Worm (Caenorhabditis elegans) whole organism, young adult: ENCODE results near the gene Y53F4B.10.
"Not testable (repeated sequence)": the region's sequence is repeated elsewhere in the genome, so short reads cannot be mapped to it uniquely, and the experiment has no call there.

Experiments used
- B0019.2 ChIP-seq: fragments of 200-800 bp; sonication (Bioruptor generic); conservative IDR thresholded peaks from 2 replicates; pipeline ENCODE4 v1.3.6; 2022; ENCODE audit warnings: missing genetic modification reagents, missing genetic modification characterization, missing compliant biosample characterization
- F23B12.7 ChIP-seq: sonication (generic microtip); optimal IDR thresholded peaks from 2 replicates; lab custom pipeline; 2017; ENCODE audit warnings: missing genetic modification characterization, mild to moderate bottlenecking, missing compliant biosample characterization, antibody characterized with exemption, moderate library complexity; ENCODE audit not compliant: insufficient read depth
- attf-5 ChIP-seq: fragments of 200-800 bp; sonication (Bioruptor generic); optimal IDR thresholded peaks from 2 replicates; lab custom pipeline; 2018; ENCODE audit warnings: mild to moderate bottlenecking, missing genetic modification characterization, missing compliant biosample characterization
- attf-6 ChIP-seq: fragments of 200-800 bp; sonication (Bioruptor generic); IDR thresholded peaks from 2 replicates; pipeline ENCODE4 v1.3.6; 2022; ENCODE audit warnings: missing genetic modification reagents, missing genetic modification characterization, missing compliant biosample characterization
- ccch-3 ChIP-seq: fragments of 200-800 bp; sonication (Bioruptor generic); optimal IDR thresholded peaks from 2 replicates; lab custom pipeline; 2018; ENCODE audit warnings: mild to moderate bottlenecking, missing genetic modification characterization, missing compliant biosample characterization
- ceh-40 ChIP-seq: fragments of 200-800 bp; sonication (Bioruptor generic); IDR thresholded peaks from 2 replicates; pipeline ENCODE4 v1.3.6; 2022; ENCODE audit warnings: missing genetic modification characterization, missing compliant biosample characterization
- die-1 ChIP-seq: sonication (generic microtip); optimal IDR thresholded peaks from 2 replicates; lab custom pipeline; 2016; ENCODE audit warnings: missing genotype, mild to moderate bottlenecking, missing genetic modification characterization, missing compliant biosample characterization
- dox-1 ChIP-seq: fragments of 200-800 bp; sonication (Bioruptor generic); IDR thresholded peaks from 2 replicates; pipeline ENCODE4 v1.3.6; 2022; ENCODE audit warnings: missing genetic modification reagents, missing genetic modification characterization, missing compliant biosample characterization
- dpl-1 ChIP-seq: fragments of 150-350 bp; optimal IDR thresholded peaks from 2 replicates; lab custom pipeline; 2014; ENCODE audit warnings: missing biosample characterization, missing genetic modification reagents, missing genetic modification characterization
- efl-1 ChIP-seq: fragments of 150-350 bp; optimal IDR thresholded peaks from 2 replicates; lab custom pipeline; 2014; ENCODE audit warnings: missing biosample characterization, missing genetic modification reagents, missing genetic modification characterization
- ekl-4 ChIP-seq: fragments of 200-800 bp; sonication (Bioruptor generic); IDR thresholded peaks from 2 replicates; pipeline ENCODE4 v1.3.6; 2022; ENCODE audit warnings: missing genetic modification reagents, missing genetic modification characterization, missing compliant biosample characterization
- ets-4 ChIP-seq: fragments of 200-800 bp; sonication (Bioruptor generic); optimal IDR thresholded peaks from 2 replicates; lab custom pipeline; 2018; ENCODE audit warnings: mild to moderate bottlenecking, missing genetic modification characterization, missing compliant biosample characterization
- hlh-12 ChIP-seq: sonication (generic microtip); optimal IDR thresholded peaks from 2 replicates; lab custom pipeline; 2016; ENCODE audit warnings: missing genetic modification characterization, missing compliant biosample characterization
- hsf-1 ChIP-seq: fragments of 200-800 bp; sonication (Bioruptor generic); IDR thresholded peaks from 2 replicates; pipeline ENCODE4 v1.3.6; 2022; ENCODE audit warnings: missing genetic modification reagents, missing genetic modification characterization, missing compliant biosample characterization
- let-607 ChIP-seq, 2 experiments: fragments of 200-800 bp in 1 of 2; sonication (Bioruptor generic) in 1 of 2; sonication (generic microtip) in 1 of 2; optimal IDR thresholded peaks; 2 replicates each; lab custom pipeline; 2016 to 2018; ENCODE audit warnings: mild to moderate bottlenecking in 2 of 2, missing compliant biosample characterization in 2 of 2, missing genetic modification characterization in 2 of 2, moderate library complexity in 2 of 2, missing genotype in 1 of 2
- lin-35 ChIP-seq, 3 experiments: fragments of 150-350 bp in 2 of 3; sonication (generic microtip) in 1 of 3; optimal IDR thresholded peaks; 2 replicates each; lab custom pipeline; 2014 to 2018; ENCODE audit warnings: missing biosample characterization in 3 of 3, missing genetic modification characterization in 3 of 3, missing genetic modification reagents in 3 of 3
- lin-40 ChIP-seq: sonication (generic microtip); optimal IDR thresholded peaks from 2 replicates; lab custom pipeline; 2016; ENCODE audit warnings: missing genetic modification characterization, mild to moderate bottlenecking, missing compliant biosample characterization, missing genotype, missing genetic modification reagents
- lin-54 ChIP-seq: fragments of 200-800 bp; sonication (Bioruptor generic); optimal IDR thresholded peaks from 2 replicates; lab custom pipeline; 2018; ENCODE audit warnings: mild to moderate bottlenecking, missing genetic modification characterization, missing compliant biosample characterization
- lsl-1 ChIP-seq: fragments of 200-800 bp; sonication (Bioruptor generic); optimal IDR thresholded peaks from 2 replicates; lab custom pipeline; 2018; ENCODE audit warnings: mild to moderate bottlenecking, missing genetic modification characterization, moderate library complexity, missing compliant biosample characterization
- mcd-1 ChIP-seq: fragments of 200-800 bp; sonication (Bioruptor generic); IDR thresholded peaks from 2 replicates; pipeline ENCODE4 v1.3.6; 2022; ENCODE audit warnings: missing genetic modification reagents, missing genetic modification characterization, missing compliant biosample characterization
- mel-28 ChIP-seq: sonication (generic microtip); optimal IDR thresholded peaks from 2 replicates; lab custom pipeline; 2016; ENCODE audit warnings: borderline replicate concordance, mild to moderate bottlenecking, missing genetic modification characterization, missing compliant biosample characterization
- nfyb-1 ChIP-seq: fragments of 200-800 bp; sonication (Bioruptor generic); IDR thresholded peaks from 2 replicates; pipeline ENCODE4 v1.3.6; 2022; ENCODE audit warnings: missing genetic modification reagents, missing genetic modification characterization, missing compliant biosample characterization
- nhr-120 ChIP-seq: fragments of 200-800 bp; sonication (Bioruptor generic); IDR thresholded peaks from 2 replicates; pipeline ENCODE4 v1.3.6; 2022; ENCODE audit warnings: missing genetic modification characterization, missing compliant biosample characterization
- nhr-80 ChIP-seq: sonication (generic microtip); optimal IDR thresholded peaks from 2 replicates; lab custom pipeline; 2016; ENCODE audit warnings: missing genetic modification characterization, missing compliant biosample characterization
- nhr-90 ChIP-seq: sonication (generic microtip); optimal IDR thresholded peaks from 2 replicates; lab custom pipeline; 2016; ENCODE audit warnings: missing genotype, mild to moderate bottlenecking, missing genetic modification characterization, missing compliant biosample characterization
- pbrm-1 ChIP-seq: fragments of 200-800 bp; sonication (Bioruptor generic); IDR thresholded peaks from 2 replicates; pipeline ENCODE4 v1.3.6; 2022; ENCODE audit warnings: missing genetic modification reagents, missing genetic modification characterization, missing compliant biosample characterization
- pha-4 ChIP-seq: fragments of 150-350 bp; sonication (generic microtip); optimal IDR thresholded peaks from 2 replicates; lab custom pipeline; 2014; ENCODE audit warnings: missing biosample characterization, missing genetic modification reagents, missing genetic modification characterization
- rcor-1 ChIP-seq: fragments of 200-800 bp; sonication (Bioruptor generic); IDR thresholded peaks from 2 replicates; pipeline ENCODE4 v1.3.6; 2022; ENCODE audit warnings: missing genetic modification reagents, missing genetic modification characterization, missing compliant biosample characterization
- rpc-1 ChIP-seq, 2 experiments: fragments of 150-350 bp in 1 of 2; sonication (generic microtip) in 1 of 2; optimal IDR thresholded peaks; 2 replicates each; lab custom pipeline; 2014 to 2018; ENCODE audit warnings: missing biosample characterization in 1 of 2, missing genetic modification characterization in 1 of 2, missing genetic modification reagents in 1 of 2, missing genotype in 1 of 2
- sdz-38 ChIP-seq: sonication (generic microtip); optimal IDR thresholded peaks from 2 replicates; lab custom pipeline; 2016; ENCODE audit warnings: missing genotype, missing genetic modification characterization, missing compliant biosample characterization
- snpc-3.4 ChIP-seq: sonication (generic microtip); optimal IDR thresholded peaks from 2 replicates; lab custom pipeline; 2017; ENCODE audit warnings: missing genetic modification characterization, mild to moderate bottlenecking, missing compliant biosample characterization, antibody characterized with exemption, moderate library complexity, missing genotype, missing genetic modification reagents
- snpc-4 ChIP-seq, 5 experiments: fragments of 150-350 bp in 1 of 5; sonication (generic microtip) in 4 of 5; optimal IDR thresholded peaks; 2 replicates each; lab custom pipeline; 2014 to 2018; ENCODE audit warnings: missing genetic modification characterization in 5 of 5, missing biosample characterization in 3 of 5, antibody characterized with exemption in 2 of 5, mild to moderate bottlenecking in 2 of 5, missing compliant biosample characterization in 2 of 5, missing genotype in 2 of 5, moderate library complexity in 2 of 5, missing genetic modification reagents in 1 of 5
- unc-62 ChIP-seq: fragments of 150-350 bp; optimal IDR thresholded peaks from 2 replicates; lab custom pipeline; 2014; ENCODE audit warnings: missing biosample characterization, missing genetic modification reagents, missing genetic modification characterization
- zim-3 ChIP-seq: sonication (generic microtip); optimal IDR thresholded peaks from 2 replicates; lab custom pipeline; 2017; ENCODE audit warnings: mild to moderate bottlenecking, missing genetic modification characterization, moderate library complexity, missing compliant biosample characterization
- ztf-22 ChIP-seq: fragments of 200-800 bp; sonication (Bioruptor generic); optimal IDR thresholded peaks from 2 replicates; lab custom pipeline; 2018; ENCODE audit warnings: mild to moderate bottlenecking, missing genetic modification characterization, moderate library complexity, missing compliant biosample characterization
- ztf-6 ChIP-seq: fragments of 200-800 bp; sonication (Bioruptor generic); IDR thresholded peaks from 2 replicates; pipeline ENCODE4 v1.3.6; 2022; ENCODE audit warnings: missing genetic modification reagents, missing genetic modification characterization, missing compliant biosample characterization

The Y53F4B.10 gene

DNA sequence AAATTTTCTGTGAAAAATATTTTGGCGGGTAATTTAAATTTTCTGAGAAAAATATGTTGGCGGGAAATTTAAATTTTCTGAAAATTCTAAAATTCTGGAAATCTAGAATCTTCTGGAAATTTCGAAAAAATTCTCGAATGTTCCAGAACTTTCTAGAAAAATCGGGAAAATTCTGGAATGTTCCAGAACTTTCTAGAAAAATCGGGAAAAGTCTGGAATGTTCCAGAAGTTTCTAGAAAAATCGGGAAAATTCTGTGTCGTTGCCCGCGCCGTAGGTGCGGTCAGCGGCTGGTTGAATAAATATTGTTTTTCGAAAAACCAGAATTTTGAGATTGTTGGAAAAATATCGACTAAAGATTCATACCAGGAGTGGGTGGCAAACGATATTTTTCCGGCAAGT, 2.3 kb downstream of the Y53F4B.10 start:
- TF ChIP-seq hsf-1 (GFP tag; lab: Robert Waterston, UW), result peak; percentile 94

DNA sequence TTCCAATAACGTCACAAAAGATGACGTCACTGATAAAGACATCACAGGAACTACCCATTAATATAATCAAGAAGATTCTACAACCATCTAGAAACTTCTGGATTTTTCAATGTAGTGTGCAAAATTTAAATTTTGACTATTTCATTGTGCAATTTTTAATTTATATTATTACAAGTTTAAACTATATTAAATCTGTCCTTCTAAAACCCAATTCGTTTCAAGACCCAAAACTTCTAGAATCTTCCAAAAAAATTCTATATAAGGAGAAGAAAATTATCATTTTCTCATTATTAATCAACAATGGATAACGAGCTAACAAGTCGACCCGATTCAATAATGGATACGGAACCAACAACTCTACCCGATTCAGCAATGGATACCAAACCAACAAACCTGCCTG, 10.7 kb downstream of the Y53F4B.10 start, which contains the start of gene Y53F4B.7:
Y53F4B.7 (plus strand) TSS at position 301 of the 400 bp plus-strand sequence.
- not testable (repeated sequence) for TF ChIP-seq let-607 (tag; optimal IDR thresholded peaks at IDR 0.05; lab: Kevin White, UChicago); hlh-12 (tag; lab: Kevin White, UChicago); attf-5 (GFP tag; lab: Kevin White, UChicago)

DNA sequence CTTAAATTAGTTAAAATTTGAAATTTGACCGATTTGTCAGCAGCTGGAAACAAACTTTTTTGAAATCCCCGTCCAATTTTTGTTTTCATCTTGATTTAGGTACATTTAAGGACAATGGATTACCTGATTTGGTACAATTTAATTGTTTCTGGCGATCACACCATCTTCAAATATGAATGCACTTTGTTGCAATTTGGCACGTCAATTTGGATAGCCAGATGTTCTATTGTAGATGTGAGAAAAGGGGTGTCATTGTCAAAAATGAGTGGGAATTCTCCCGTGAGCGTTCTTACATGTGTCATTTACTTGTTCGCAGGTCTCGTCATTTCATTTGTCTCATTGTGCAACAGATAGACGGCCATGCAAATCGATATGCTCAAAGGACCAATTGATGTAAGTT, 15.1 kb downstream of the Y53F4B.10 start, which contains the start of gene Y53F4B.43:
Y53F4B.43 (plus strand) TSS at position 301 of the 400 bp plus-strand sequence.
- TF ChIP-seq hsf-1 (GFP tag; lab: Robert Waterston, UW); mel-28 (tag; lab: Kevin White, UChicago); unc-62: not testable (repeated sequence)

DNA sequence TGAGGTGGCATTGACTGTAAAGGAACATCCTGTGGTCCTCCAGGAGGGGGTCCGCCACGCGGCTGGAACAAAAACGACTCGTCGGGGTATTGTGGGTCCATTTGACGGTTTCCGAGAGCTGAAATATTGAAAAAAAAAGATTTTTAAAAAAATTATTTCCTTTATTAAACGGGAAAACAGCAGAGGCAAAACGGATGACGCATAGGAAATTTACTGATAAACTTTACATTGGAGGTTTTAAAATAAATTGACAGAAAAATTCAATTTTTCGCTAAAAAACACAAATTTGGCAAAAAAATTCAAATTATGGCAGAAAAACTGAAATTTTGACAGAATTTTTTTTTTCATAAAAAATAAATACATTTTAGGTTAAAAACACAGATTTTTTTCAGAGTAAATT, 19.4 kb downstream of the Y53F4B.10 start, which contains the start of gene Y53F4B.5:
Y53F4B.5 (minus strand) TSS at position 101 of the 400 bp plus-strand sequence.
- TF ChIP-seq B0019.2 (GFP tag; lab: Robert Waterston, UW) (no peak), ztf-6 (GFP tag; lab: Robert Waterston, UW) (no peak), zim-3 (tag; lab: Kevin White, UChicago) (no peak), nhr-90 (tag; lab: Kevin White, UChicago) (no peak), efl-1 (GFP tag; lab: Kevin White, UChicago) (no peak), ccch-3 (GFP tag; lab: Kevin White, UChicago) (no peak), ceh-40 (GFP tag; lab: Robert Waterston, UW) (no peak), rpc-1 (optimal IDR thresholded peaks at IDR 0.05; lab: Kevin White, UChicago) (no peak), rpc-1 (tag; optimal IDR thresholded peaks at IDR 0.05; lab: Kevin White, UChicago) (no peak), ets-4 (GFP tag; lab: Kevin White, UChicago) (no peak), attf-6 (GFP tag; lab: Robert Waterston, UW) (no peak), nhr-80 (tag; lab: Kevin White, UChicago) (no peak), ekl-4 (GFP tag; lab: Robert Waterston, UW) (no peak), pbrm-1 (no peak), sdz-38 (tag; lab: Kevin White, UChicago) (no peak), snpc-3.4 (tag; lab: Kevin White, UChicago) (no peak), F23B12.7 (tag; lab: Kevin White, UChicago) (no peak), lin-40 (tag; lab: Kevin White, UChicago) (no peak), die-1 (tag; lab: Kevin White, UChicago) (no peak)

DNA sequence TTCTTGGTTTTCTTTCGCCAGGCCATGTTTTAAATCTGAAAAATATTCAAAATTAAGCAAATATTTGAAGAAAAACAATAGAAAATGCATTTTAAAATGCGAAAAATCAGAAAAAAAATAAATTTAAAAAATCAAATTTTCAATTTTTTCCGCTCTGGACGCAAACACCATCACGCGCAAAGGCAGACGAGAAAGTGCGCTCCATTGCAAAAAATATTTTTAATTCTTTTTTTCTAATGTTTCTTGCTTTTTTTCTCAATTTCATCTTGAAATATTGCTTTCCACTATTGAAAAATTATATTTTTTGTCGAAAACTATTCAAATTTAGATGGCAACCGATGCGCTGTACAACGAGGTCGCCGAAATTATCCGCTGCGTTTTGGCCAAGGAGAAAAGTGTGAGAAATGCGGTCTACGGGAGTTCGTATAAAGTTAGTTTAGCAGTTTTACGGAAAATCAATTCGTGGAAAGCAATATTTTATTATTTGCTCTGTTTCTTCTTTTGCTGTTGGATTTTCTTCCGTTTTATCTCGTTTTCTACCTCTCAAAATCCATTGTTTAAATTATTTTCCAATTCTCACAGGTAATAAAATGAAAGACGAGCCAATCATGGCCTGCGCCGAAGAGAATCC, 33.9 kb downstream of the Y53F4B.10 start, which contains the start of the genes pole-4, nsun-5 and metl-2:
pole-4 (minus strand) TSS at position 35 of the 631 bp plus-strand sequence.
nsun-5 (plus strand) TSS at position 298 of the 631 bp plus-strand sequence.
metl-2 (plus strand) TSS at position 581 of the 631 bp plus-strand sequence.
- peak; percentile 83 for TF ChIP-seq mcd-1
- no peak for TF ChIP-seq nfyb-1 (GFP tag; lab: Robert Waterston, UW)
- no peak for TF ChIP-seq ztf-22
- no peak for TF ChIP-seq snpc-4 (GFP tag; optimal IDR thresholded peaks at IDR 0.05; lab: Kevin White, UChicago)
- peak in 2 of 4 experiments; percentile 28 to 43 for TF ChIP-seq snpc-4 (tag; optimal IDR thresholded peaks at IDR 0.05; lab: Kevin White, UChicago)
- TF ChIP-seq lin-54, result peak; percentile 18
- no peak for TF ChIP-seq dox-1 (GFP tag; lab: Robert Waterston, UW)
- peak; percentile 26 for TF ChIP-seq dpl-1
- TF ChIP-seq lin-35 (GFP tag; optimal IDR thresholded peaks at IDR 0.05; lab: Kevin White, UChicago), result peak in 1 of 3 experiments; percentile 39
- TF ChIP-seq pha-4 (tag; lab: Kevin White, UChicago), result peak; percentile 8
- no peak for TF ChIP-seq nhr-120 (GFP tag; lab: Robert Waterston, UW)
- TF ChIP-seq F23B12.7 (tag; lab: Kevin White, UChicago), result peak; percentile 69
- TF ChIP-seq lsl-1 (GFP tag; lab: Kevin White, UChicago), result peak; percentile 20
- no peak for TF ChIP-seq rcor-1 (GFP tag; lab: Robert Waterston, UW)
- TF ChIP-seq attf-5 (GFP tag; lab: Kevin White, UChicago), result peak; percentile 28
- TF ChIP-seq efl-1 (GFP tag; lab: Kevin White, UChicago), result peak; percentile 24
